Worm (Caenorhabditis elegans) whole organism, L1 larva: ENCODE measurements around the gene T17H7.7.

Experiments
- C04F5.9 ChIP-seq: sonication (generic microtip); optimal IDR thresholded peaks from 2 replicates; lab custom pipeline; 2016; ENCODE audit warnings: missing genetic modification characterization, missing compliant biosample characterization
- C16A3.4 ChIP-seq: fragments of 150-350 bp; optimal IDR thresholded peaks from 2 replicates; lab custom pipeline; 2014; ENCODE audit warnings: missing biosample characterization, missing genetic modification characterization
- C34B4.2 ChIP-seq: sonication (generic microtip); optimal IDR thresholded peaks from 2 replicates; lab custom pipeline; 2017; ENCODE audit warnings: mild to moderate bottlenecking, missing genetic modification characterization, missing compliant biosample characterization
- aha-1 ChIP-seq: fragments of 150-350 bp; optimal IDR thresholded peaks from 2 replicates; lab custom pipeline; 2014; ENCODE audit warnings: missing biosample characterization, missing genetic modification characterization
- alr-1 ChIP-seq: fragments of 200-800 bp; sonication (Bioruptor generic); optimal IDR thresholded peaks from 2 replicates; lab custom pipeline; 2018; ENCODE audit warnings: borderline replicate concordance, mild to moderate bottlenecking, missing genetic modification characterization, missing compliant biosample characterization
- aly-2 ChIP-seq: fragments of 150-350 bp; optimal IDR thresholded peaks from 2 replicates; lab custom pipeline; 2014; ENCODE audit warnings: missing biosample characterization, missing genetic modification characterization
- blmp-1 ChIP-seq: fragments of 150-350 bp; optimal IDR thresholded peaks from 2 replicates; lab custom pipeline; 2014; ENCODE audit warnings: missing biosample characterization, missing genetic modification characterization
- ceh-82 ChIP-seq, 3 experiments: fragments of 150-350 bp in 1 of 3; sonication (generic microtip) in 2 of 3; optimal IDR thresholded peaks; 2 replicates each; lab custom pipeline; 2014 to 2017; ENCODE audit warnings: missing biosample characterization in 3 of 3, missing genetic modification characterization in 3 of 3
- ceh-90 ChIP-seq: sonication (generic microtip); optimal IDR thresholded peaks from 2 replicates; lab custom pipeline; 2016; ENCODE audit warnings: missing genetic modification characterization, missing compliant biosample characterization
- ces-1 ChIP-seq: fragments of 150-350 bp; optimal IDR thresholded peaks from 2 replicates; lab custom pipeline; 2014; ENCODE audit warnings: missing biosample characterization, missing genetic modification reagents, missing genetic modification characterization
- dpl-1 ChIP-seq, 3 experiments: fragments of 150-350 bp in 2 of 3; sonication (generic microtip) in 1 of 3; optimal IDR thresholded peaks; 2 replicates each; lab custom pipeline; 2014 to 2017; ENCODE audit warnings: missing biosample characterization in 3 of 3, missing genetic modification characterization in 3 of 3, missing genetic modification reagents in 3 of 3
- dsc-1 ChIP-seq: sonication (generic microtip); optimal IDR thresholded peaks from 2 replicates; lab custom pipeline; 2016; ENCODE audit warnings: mild to moderate bottlenecking, missing genetic modification characterization, missing compliant biosample characterization
- efl-1 ChIP-seq, 4 experiments: fragments of 150-350 bp; optimal IDR thresholded peaks in 3 of 4; peaks in 1 of 4; 1 replicate in 1 of 4; 2 replicates in 3 of 4; lab custom pipeline; 2014; ENCODE audit warnings: missing biosample characterization in 2 of 4, missing genetic modification characterization in 2 of 4, missing genetic modification reagents in 2 of 4
- egl-13 ChIP-seq: sonication (generic microtip); optimal IDR thresholded peaks from 2 replicates; lab custom pipeline; 2016; ENCODE audit warnings: missing genotype, missing genetic modification reagents, missing genetic modification characterization, missing compliant biosample characterization
- elt-2 ChIP-seq: sonication (generic microtip); optimal IDR thresholded peaks from 2 replicates; lab custom pipeline; 2016; ENCODE audit warnings: missing genetic modification characterization, mild to moderate bottlenecking, inconsistent platforms, missing compliant biosample characterization, missing genetic modification reagents
- elt-3 ChIP-seq, 6 experiments: fragments of 150-350 bp in 1 of 6; sonication (generic microtip); optimal IDR thresholded peaks; 2 replicates each; lab custom pipeline; 2017 to 2018; ENCODE audit warnings: missing biosample characterization in 6 of 6, missing genetic modification characterization in 6 of 6, inconsistent platforms in 1 of 6
- fkh-10 ChIP-seq: sonication (generic microtip); optimal IDR thresholded peaks from 2 replicates; lab custom pipeline; 2017; ENCODE audit warnings: missing biosample characterization, missing genetic modification reagents, missing genetic modification characterization
- fkh-8 ChIP-seq: sonication (generic microtip); optimal IDR thresholded peaks from 2 replicates; lab custom pipeline; 2016; ENCODE audit warnings: mild to moderate bottlenecking, missing genetic modification characterization, missing compliant biosample characterization
- grh-1 ChIP-seq: fragments of 200-800 bp; sonication (Bioruptor generic); IDR thresholded peaks from 2 replicates; pipeline ENCODE4 v1.3.6; 2022; ENCODE audit warnings: missing genetic modification reagents, missing genetic modification characterization, missing compliant biosample characterization
- hlh-4 ChIP-seq: sonication (generic microtip); optimal IDR thresholded peaks from 2 replicates; lab custom pipeline; 2016; ENCODE audit warnings: mild to moderate bottlenecking, missing genetic modification characterization, missing compliant biosample characterization
- irx-1 ChIP-seq: sonication (generic microtip); optimal IDR thresholded peaks from 2 replicates; lab custom pipeline; 2016; ENCODE audit warnings: missing genetic modification characterization, missing compliant biosample characterization
- isw-1 ChIP-seq: fragments of 200-800 bp; sonication (Bioruptor generic); IDR thresholded peaks from 2 replicates; pipeline ENCODE4 v1.3.6; 2022; ENCODE audit warnings: missing genetic modification characterization, missing compliant biosample characterization
- lin-13 ChIP-seq: fragments of 150-350 bp; optimal IDR thresholded peaks from 2 replicates; lab custom pipeline; 2014; ENCODE audit warnings: missing biosample characterization, missing genetic modification reagents, missing genetic modification characterization
- lin-14 ChIP-seq: fragments of 200-800 bp; sonication (Bioruptor generic); optimal IDR thresholded peaks from 2 replicates; lab custom pipeline; 2018; ENCODE audit warnings: mild to moderate bottlenecking, missing genetic modification characterization, moderate library complexity, missing compliant biosample characterization
- lin-15B ChIP-seq: fragments of 150-350 bp; sonication (generic microtip); optimal IDR thresholded peaks from 3 replicates; lab custom pipeline; 2014; ENCODE audit warnings: missing biosample characterization, missing genetic modification characterization
- lin-35 ChIP-seq, 2 experiments: fragments of 150-350 bp; optimal IDR thresholded peaks; 2 replicates each; lab custom pipeline; 2014; ENCODE audit warnings: missing biosample characterization in 2 of 2, missing genetic modification characterization in 2 of 2, missing genetic modification reagents in 2 of 2
- lir-3 ChIP-seq: sonication (generic microtip); optimal IDR thresholded peaks from 2 replicates; lab custom pipeline; 2016; ENCODE audit warnings: mild to moderate bottlenecking, missing genetic modification characterization, moderate library complexity, missing compliant biosample characterization; ENCODE audit not compliant: poor library complexity
- nhr-11 ChIP-seq: fragments of 150-350 bp; optimal IDR thresholded peaks from 2 replicates; lab custom pipeline; 2014; ENCODE audit warnings: missing biosample characterization, missing genetic modification characterization
- nhr-20 ChIP-seq: sonication (generic microtip); optimal IDR thresholded peaks from 2 replicates; lab custom pipeline; 2016; ENCODE audit warnings: mild to moderate bottlenecking, missing genetic modification characterization, missing compliant biosample characterization
- nhr-237 ChIP-seq: fragments of 150-350 bp; optimal IDR thresholded peaks from 2 replicates; lab custom pipeline; 2014; ENCODE audit warnings: missing biosample characterization, missing genetic modification characterization
- nhr-47 ChIP-seq: sonication (generic microtip); optimal IDR thresholded peaks from 2 replicates; lab custom pipeline; 2016; ENCODE audit warnings: mild to moderate bottlenecking, missing genetic modification characterization, moderate library complexity, missing compliant biosample characterization
- nhr-77 ChIP-seq: fragments of 150-350 bp; optimal IDR thresholded peaks from 2 replicates; lab custom pipeline; 2014; ENCODE audit warnings: missing biosample characterization, missing genetic modification characterization
- nhr-84 ChIP-seq: sonication (generic microtip); optimal IDR thresholded peaks from 2 replicates; lab custom pipeline; 2017; ENCODE audit warnings: missing biosample characterization, missing genetic modification characterization
- nhr-85 ChIP-seq: sonication (generic microtip); peaks from one replicate; lab custom pipeline; 2016; ENCODE audit warnings: missing genetic modification characterization, inconsistent platforms, missing compliant biosample characterization
- pax-3 ChIP-seq: fragments of 200-800 bp; sonication (Bioruptor generic); optimal IDR thresholded peaks from 2 replicates; lab custom pipeline; 2018; ENCODE audit warnings: mild to moderate bottlenecking, missing genetic modification characterization, moderate library complexity, missing compliant biosample characterization
- pqm-1 ChIP-seq: sonication (generic microtip); optimal IDR thresholded peaks from 3 replicates; lab custom pipeline; 2017; ENCODE audit warnings: missing biosample characterization, missing genetic modification characterization
- rnt-1 ChIP-seq: sonication (generic microtip); optimal IDR thresholded peaks from 2 replicates; lab custom pipeline; 2016; ENCODE audit warnings: mild to moderate bottlenecking, missing genetic modification characterization, moderate library complexity, missing compliant biosample characterization
- skn-1 ChIP-seq: fragments of 150-350 bp; optimal IDR thresholded peaks from 2 replicates; lab custom pipeline; 2014; ENCODE audit warnings: missing biosample characterization, missing genetic modification characterization
- snpc-4 ChIP-seq: fragments of 150-350 bp; optimal IDR thresholded peaks from 2 replicates; lab custom pipeline; 2014; ENCODE audit warnings: missing biosample characterization, missing genetic modification characterization
- snu-23 ChIP-seq: sonication (generic microtip); optimal IDR thresholded peaks from 2 replicates; lab custom pipeline; 2016; ENCODE audit warnings: missing genetic modification characterization, missing compliant biosample characterization
- swsn-7 ChIP-seq: sonication (generic microtip); optimal IDR thresholded peaks from 2 replicates; lab custom pipeline; 2016; ENCODE audit warnings: missing genetic modification characterization, missing compliant biosample characterization
- tbx-2 ChIP-seq: sonication (generic microtip); optimal IDR thresholded peaks from 2 replicates; lab custom pipeline; 2016; ENCODE audit warnings: missing genetic modification characterization, missing compliant biosample characterization
- tlp-1 ChIP-seq: fragments of 150-350 bp; optimal IDR thresholded peaks from 2 replicates; lab custom pipeline; 2014; ENCODE audit warnings: missing biosample characterization, missing genetic modification characterization
- unc-30 ChIP-seq: sonication (generic microtip); optimal IDR thresholded peaks from 2 replicates; lab custom pipeline; 2017; ENCODE audit warnings: missing biosample characterization, missing genetic modification characterization
- unc-62 ChIP-seq: fragments of 150-350 bp; optimal IDR thresholded peaks from 2 replicates; lab custom pipeline; 2014; ENCODE audit warnings: missing biosample characterization, missing genetic modification reagents, missing genetic modification characterization
- unc-98 ChIP-seq: fragments of 200-800 bp; sonication (Bioruptor generic); IDR thresholded peaks from 2 replicates; pipeline ENCODE4 v1.3.6; 2022; ENCODE audit warnings: missing genetic modification characterization, missing compliant biosample characterization
- vab-15 ChIP-seq: sonication (generic microtip); optimal IDR thresholded peaks from 2 replicates; lab custom pipeline; 2017; ENCODE audit warnings: missing genotype, mild to moderate bottlenecking, missing genetic modification characterization, missing compliant biosample characterization
- ztf-11 ChIP-seq, 2 experiments: sonication (generic microtip); optimal IDR thresholded peaks; 2 replicates each; lab custom pipeline; 2016 to 2017; ENCODE audit warnings: missing genetic modification characterization in 2 of 2, missing biosample characterization in 1 of 2, missing compliant biosample characterization in 1 of 2
- ztf-4 ChIP-seq: fragments of 150-350 bp; optimal IDR thresholded peaks from 2 replicates; lab custom pipeline; 2014; ENCODE audit warnings: missing biosample characterization, missing genetic modification characterization

T17H7.7 gene

ce11 chrIII:789604-790003 is 31.7 kb upstream of the T17H7.7 start (continued):
- TF ChIP-seq efl-1 (optimal IDR thresholded peaks at IDR 0.05; lab: Kevin White, UChicago) (no peak), efl-1 (GFP tag; optimal IDR thresholded peaks at IDR 0.05 in 1 of 2; lab: Kevin White, UChicago) (peak in 1 of 2 experiments; percentile 80), ztf-4 (tag; lab: Kevin White, UChicago) (no peak), hlh-4 (tag; lab: Kevin White, UChicago) (no peak), snu-23 (GFP tag; lab: Kevin White, UChicago) (no peak), nhr-47 (peak; percentile 56)

- peak; percentile 89 for TF ChIP-seq lin-14 (GFP tag; lab: Kevin White, UChicago)
- peak; percentile 78 for TF ChIP-seq swsn-7 (tag; lab: Kevin White, UChicago)
- TF ChIP-seq nhr-11 = no peak
- peak; percentile 93 for TF ChIP-seq rnt-1 (tag; lab: Kevin White, UChicago)
- TF ChIP-seq tbx-2 (tag; lab: Kevin White, UChicago) = peak; percentile 87
- TF ChIP-seq fkh-10 (GFP tag; lab: Kevin White, UChicago) = peak; percentile 19
- peak; percentile 91 for TF ChIP-seq ceh-90 (tag; lab: Kevin White, UChicago)
- TF ChIP-seq skn-1 = peak; percentile 85
- TF ChIP-seq snu-23 (GFP tag; lab: Kevin White, UChicago) = peak; percentile 83
- TF ChIP-seq aha-1 = no peak
- TF ChIP-seq unc-98 (GFP tag; lab: Robert Waterston, UW) = peak; percentile 73
- TF ChIP-seq elt-2 (tag; lab: Kevin White, UChicago) = peak; percentile 37
- TF ChIP-seq ztf-11 (tag; optimal IDR thresholded peaks at IDR 0.05; lab: Kevin White, UChicago) = peak in 1 of 2 experiments; percentile 82
- peak; percentile 72 to 87 (median 77) for TF ChIP-seq ceh-82 (tag; optimal IDR thresholded peaks at IDR 0.05; lab: Kevin White, UChicago)
- peak; percentile 81 for TF ChIP-seq pax-3 (tag; lab: Kevin White, UChicago)
- TF ChIP-seq irx-1 (tag; lab: Kevin White, UChicago) = peak; percentile 86
- TF ChIP-seq aly-2 (tag; lab: Kevin White, UChicago) = no peak
- TF ChIP-seq ces-1 (GFP tag; lab: Kevin White, UChicago) = no peak
- TF ChIP-seq C04F5.9 (tag; lab: Kevin White, UChicago) = peak; percentile 68
- TF ChIP-seq snpc-4 (tag; lab: Kevin White, UChicago) = peak; percentile 51
- TF ChIP-seq dpl-1 (GFP tag; optimal IDR thresholded peaks at IDR 0.05; lab: Kevin White, UChicago) = peak; percentile 68 to 82 (median 70)
- TF ChIP-seq nhr-20 (tag; lab: Kevin White, UChicago) = peak; percentile 80
- peak; percentile 66 for TF ChIP-seq blmp-1 (tag; lab: Kevin White, UChicago)
- TF ChIP-seq egl-13 = peak; percentile 74
- no peak for TF ChIP-seq alr-1 (tag; lab: Kevin White, UChicago)
- TF ChIP-seq nhr-47 = peak; percentile 88
- TF ChIP-seq lin-13 (GFP tag; lab: Kevin White, UChicago) = peak; percentile 76
- peak; percentile 92 for TF ChIP-seq nhr-85 (tag; lab: Kevin White, UChicago)
- no peak for TF ChIP-seq tlp-1 (tag; lab: Kevin White, UChicago)
- no peak for TF ChIP-seq nhr-237 (tag; lab: Kevin White, UChicago)
- no peak for TF ChIP-seq nhr-84 (tag; lab: Kevin White, UChicago)
- peak; percentile 72 to 73 for TF ChIP-seq efl-1 (optimal IDR thresholded peaks at IDR 0.05; lab: Kevin White, UChicago)
- peak; percentile 81 to 96 for TF ChIP-seq efl-1 (GFP tag; optimal IDR thresholded peaks at IDR 0.05 in 1 of 2; lab: Kevin White, UChicago)
- no peak for TF ChIP-seq unc-62 (GFP tag; lab: Kevin White, UChicago)
- peak; percentile 91 for TF ChIP-seq fkh-8
- TF ChIP-seq C34B4.2 (tag; lab: Kevin White, UChicago) = no peak
- TF ChIP-seq nhr-77 (tag; lab: Kevin White, UChicago) = peak; percentile 42
- peak in 1 of 6 experiments; percentile 67 for TF ChIP-seq elt-3 (tag; optimal IDR thresholded peaks at IDR 0.05; lab: Kevin White, UChicago)
- peak; percentile 73 for TF ChIP-seq vab-15
- peak; percentile 90 for TF ChIP-seq lir-3 (tag; lab: Kevin White, UChicago)
- TF ChIP-seq pqm-1 (tag; lab: Kevin White, UChicago) = no peak
- peak; percentile 76 to 84 for TF ChIP-seq lin-35 (GFP tag; optimal IDR thresholded peaks at IDR 0.05; lab: Kevin White, UChicago)
- TF ChIP-seq grh-1 = no peak
- TF ChIP-seq dsc-1 (tag; lab: Kevin White, UChicago) = peak; percentile 81
- no peak for TF ChIP-seq unc-30 (tag; lab: Kevin White, UChicago)
- peak; percentile 73 for TF ChIP-seq C16A3.4 (tag; lab: Kevin White, UChicago)
- peak; percentile 72 for TF ChIP-seq isw-1
- peak; percentile 93 for TF ChIP-seq lin-15B
These were observed 25.4 kb upstream of the T17H7.7 start, which contains the start of the genes dagl-2 and ppm-1.G for ce11 chrIII:783254-783753. Gene dagl-2, minus strand, starts transcription at chrIII:783305. Gene ppm-1.G, plus strand, starts transcription at chrIII:783703.
